Fruit fly (Drosophila melanogaster): Measurements from ENCODE around the gene CG6495.

Gene CG6495

DNA sequence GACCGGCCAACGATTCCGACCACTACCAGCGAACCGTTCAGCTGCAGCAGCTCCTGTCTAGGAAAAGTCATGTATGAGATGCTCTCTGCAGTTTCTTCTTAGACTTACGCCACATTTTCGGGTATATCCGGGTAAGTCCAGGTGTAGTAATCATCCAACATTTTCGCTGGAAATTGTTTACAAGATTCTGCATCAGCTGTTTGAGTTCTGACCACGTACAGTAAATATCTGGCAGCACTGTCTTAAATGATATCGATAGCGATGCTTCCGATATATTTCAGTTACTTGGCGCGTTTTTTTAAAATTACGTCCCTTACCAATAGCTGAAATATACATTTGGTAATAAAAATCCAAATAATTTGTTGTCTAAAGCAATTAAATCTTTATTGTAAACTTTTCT lies 17.2 kb upstream of the CG6495 start, which contains the start of gene CG6729 (continued):
- no peak for TF ChIP-seq CG11247 (GFP tag; IDR thresholded peaks at IDR 0.05)
- no peak for TF ChIP-seq Ravus (GFP tag; IDR thresholded peaks at IDR 0.05)
- peak; percentile 68; the same call in 2 of the 3 replicates for TF ChIP-seq hb (GFP tag; IDR thresholded peaks at IDR 0.05; ENCODE audit: partially characterized antibody)
- peak; percentile 57 for TF ChIP-seq sna (GFP tag; IDR thresholded peaks at IDR 0.05; ENCODE audit: partially characterized antibody)
- no peak for TF ChIP-seq Mrtf (GFP tag; IDR thresholded peaks at IDR 0.05)

DNA sequence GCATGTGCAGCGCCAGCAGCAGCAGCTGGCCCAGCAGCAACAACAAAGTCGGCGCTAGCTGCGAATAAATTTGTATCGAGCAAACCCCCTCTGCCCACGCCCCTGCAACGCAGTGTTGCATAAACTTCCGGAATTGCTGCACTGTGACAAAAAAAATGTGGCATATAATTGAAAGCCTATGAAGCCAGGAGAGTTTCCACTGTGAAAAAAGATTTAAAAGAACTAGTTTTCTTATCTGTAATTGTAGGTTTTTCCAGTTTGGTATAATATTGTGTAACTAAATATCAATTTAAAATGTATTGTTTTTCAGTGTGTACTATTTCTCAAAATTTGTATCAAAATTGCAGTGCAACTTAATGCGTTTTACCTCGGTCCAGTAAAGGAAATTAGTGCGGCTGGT lies 12.7 kb upstream of the CG6495 start:
- TF ChIP-seq CG10366 (GFP tag; IDR thresholded peaks at IDR 0.05) (no peak), tap (tag; optimal IDR thresholded peaks at IDR 0.05) (no peak), stc (GFP tag; IDR thresholded peaks at IDR 0.05) (no peak), CG18599 (GFP tag; optimal IDR thresholded peaks at IDR 0.05) (no peak), Jarid2 (GFP tag; optimal IDR thresholded peaks at IDR 0.05) (no peak), CG6765 (GFP tag; optimal IDR thresholded peaks at IDR 0.05) (no peak), CG3726 (GFP tag; IDR thresholded peaks at IDR 0.05) (no peak), CG15479 (GFP tag; optimal IDR thresholded peaks at IDR 0.05) (no peak), CG17359 (tag; optimal IDR thresholded peaks at IDR 0.05) (peak; percentile 40), CG11504 (tag; optimal IDR thresholded peaks at IDR 0.05) (peak; percentile 47), Dref (GFP tag; IDR thresholded peaks at IDR 0.05) (no peak), dan (GFP tag; IDR thresholded peaks at IDR 0.05) (no peak), pfk (GFP tag; optimal IDR thresholded peaks at IDR 0.05) (no peak), ro (GFP tag; IDR thresholded peaks at IDR 0.05) (no peak), org-1 (GFP tag; optimal IDR thresholded peaks at IDR 0.05) (no peak), Sox102F (GFP tag; optimal IDR thresholded peaks at IDR 0.05) (peak; percentile 32), CG10209 (GFP tag; optimal IDR thresholded peaks at IDR 0.05) (no peak), abd-A (tag; optimal IDR thresholded peaks at IDR 0.05) (no peak), NFAT (GFP tag; IDR thresholded peaks at IDR 0.05) (no peak), tin (GFP tag; optimal IDR thresholded peaks at IDR 0.05) (no peak), run (tag; optimal IDR thresholded peaks at IDR 0.05) (no peak), CG30431 (GFP tag; optimal IDR thresholded peaks at IDR 0.05) (no peak), CG3065 (GFP tag; optimal IDR thresholded peaks at IDR 0.05) (no peak), z (GFP tag; IDR thresholded peaks at IDR 0.05) (no peak), CG2129 (GFP tag; IDR thresholded peaks at IDR 0.05; ENCODE audit: partially characterized antibody) (no peak), CG7786 (GFP tag; optimal IDR thresholded peaks at IDR 0.05) (no peak), trem (tag; optimal IDR thresholded peaks at IDR 0.05) (no peak), row (GFP tag; IDR thresholded peaks at IDR 0.05) (0 out of 3 replicates have a peak, but pooled peaks have one; percentile 14), Max (GFP tag; optimal IDR thresholded peaks at IDR 0.05) (no peak), Hsf (GFP tag; optimal IDR thresholded peaks at IDR 0.05) (no peak), insv (GFP tag; optimal IDR thresholded peaks at IDR 0.05) (no peak), mam (GFP tag; optimal IDR thresholded peaks at IDR 0.05) (no peak), CG7357 (GFP tag; IDR thresholded peaks at IDR 0.05) (no peak), B-H2 (GFP tag; optimal IDR thresholded peaks at IDR 0.05) (no peak), knrl (GFP tag; IDR thresholded peaks at IDR 0.05; ENCODE audit: partially characterized antibody) (no peak), CG8089 (GFP tag; optimal IDR thresholded peaks at IDR 0.05) (no peak), sd (tag; optimal IDR thresholded peaks at IDR 0.05) (no peak), CTCF (GFP tag; optimal IDR thresholded peaks at IDR 0.05) (no peak), CG8388 (GFP tag; optimal IDR thresholded peaks at IDR 0.05) (peak; percentile 7), caup (GFP tag; optimal IDR thresholded peaks at IDR 0.05; ENCODE audit: severe bottlenecking) (no peak), Med (GFP tag) (peak; percentile 41), CG8478 (optimal IDR thresholded peaks at IDR 0.05) (no peak), HmgD (GFP tag; optimal IDR thresholded peaks at IDR 0.05) (no peak), Fer1 (GFP tag; optimal IDR thresholded peaks at IDR 0.05) (no peak), Taf1 (GFP tag; IDR thresholded peaks at IDR 0.05) (no peak), lilli (GFP tag; optimal IDR thresholded peaks at IDR 0.05) (no peak)
